Fruit fly (Drosophila melanogaster): Measurements from ENCODE around the gene Sfp24C1.

The Sfp24C1 gene

DNA sequence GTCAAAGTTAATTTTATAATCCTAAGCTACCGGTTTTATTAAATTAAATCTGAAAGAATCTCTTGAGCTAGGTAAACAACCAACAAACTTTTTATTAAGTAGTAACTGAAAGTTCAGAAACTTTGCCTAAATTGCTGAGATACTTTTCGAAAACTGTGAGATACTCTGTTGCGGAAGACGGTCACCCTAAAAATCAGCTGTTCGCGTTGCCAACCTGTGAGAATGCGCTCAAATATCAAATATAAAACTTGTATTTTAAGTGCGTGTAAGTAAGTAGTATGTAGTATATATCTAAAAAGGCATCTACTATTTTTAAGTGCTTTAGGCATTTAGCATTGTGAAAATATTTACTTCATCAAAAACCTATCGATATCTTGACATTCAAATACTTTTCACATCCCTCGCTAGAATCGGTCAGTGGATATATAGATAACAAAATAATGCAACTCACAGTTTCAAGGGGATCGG lies 12.5 kb downstream of the Sfp24C1 start, which contains the start of the genes CG31955 and CG2818 (continued):
- TF ChIP-seq CG11093 (GFP tag; IDR thresholded peaks at IDR 0.05) (no peak), ftz-f1 (GFP tag; optimal IDR thresholded peaks at IDR 0.05) (no peak), Lhr (GFP tag; optimal IDR thresholded peaks at IDR 0.05) (no peak), CG14860 (GFP tag; IDR thresholded peaks at IDR 0.05; ENCODE audit: partially characterized antibody) (peak; percentile 21; the same call in 1 of the 3 replicates), corto (GFP tag; optimal IDR thresholded peaks at IDR 0.05) (no peak), CG7271 (tag; optimal IDR thresholded peaks at IDR 0.05) (no peak), CG16813 (GFP tag; IDR thresholded peaks at IDR 0.05; ENCODE audit: partially characterized antibody) (peak; percentile 76), Scr (GFP tag; IDR thresholded peaks at IDR 0.05; ENCODE audit: partially characterized antibody) (peak; percentile 83), prd (optimal IDR thresholded peaks at IDR 0.05) (no peak), prd (GFP tag; IDR thresholded peaks at IDR 0.05) (no peak; the same call in 2 of the 3 replicates), hth (optimal IDR thresholded peaks at IDR 0.05) (no peak), otp (GFP tag; IDR thresholded peaks at IDR 0.05) (no peak), NFAT (GFP tag; IDR thresholded peaks at IDR 0.05) (no peak), z (GFP tag; IDR thresholded peaks at IDR 0.05) (no peak), CG6791 (GFP tag; IDR thresholded peaks at IDR 0.05; ENCODE audit: partially characterized antibody) (no peak), Fer1 (GFP tag; optimal IDR thresholded peaks at IDR 0.05) (no peak), mam (GFP tag; optimal IDR thresholded peaks at IDR 0.05) (no peak), Six4 (GFP tag; optimal IDR thresholded peaks at IDR 0.05) (no peak), fd96Cb (tag; optimal IDR thresholded peaks at IDR 0.05) (no peak), Sry-δ (GFP tag; optimal IDR thresholded peaks at IDR 0.05) (peak; percentile 86), nerfin-1 (tag; optimal IDR thresholded peaks at IDR 0.05) (no peak), CG12104 (GFP tag; optimal IDR thresholded peaks at IDR 0.05) (no peak), CG11398 (GFP tag; optimal IDR thresholded peaks at IDR 0.05) (no peak), gem (tag; optimal IDR thresholded peaks at IDR 0.05) (no peak), Bdp1 (GFP tag; optimal IDR thresholded peaks at IDR 0.05) (no peak), Dip3 (GFP tag; optimal IDR thresholded peaks at IDR 0.05) (no peak), knrl (GFP tag; IDR thresholded peaks at IDR 0.05; ENCODE audit: partially characterized antibody) (peak; percentile 68), caup (GFP tag; optimal IDR thresholded peaks at IDR 0.05; ENCODE audit: severe bottlenecking) (no peak), nmo (GFP tag; optimal IDR thresholded peaks at IDR 0.05) (peak; percentile 32), Sry-β (GFP tag; optimal IDR thresholded peaks at IDR 0.05) (no peak), dan (GFP tag; IDR thresholded peaks at IDR 0.05) (no peak), her (GFP tag; optimal IDR thresholded peaks at IDR 0.05) (no peak), ato (GFP tag; IDR thresholded peaks at IDR 0.05; ENCODE audit: partially characterized antibody) (no peak), CG17802 (tag; optimal IDR thresholded peaks at IDR 0.05) (no peak), CG10654 (GFP tag; optimal IDR thresholded peaks at IDR 0.05) (no peak), CG3163 (GFP tag; optimal IDR thresholded peaks at IDR 0.05) (no peak), Ssrp (tag; optimal IDR thresholded peaks at IDR 0.05) (no peak), CG12659 (GFP tag; optimal IDR thresholded peaks at IDR 0.05) (peak; percentile 46), eve (GFP tag; optimal IDR thresholded peaks at IDR 0.05) (no peak), mirr (GFP tag; optimal IDR thresholded peaks at IDR 0.05) (no peak), p53 (GFP tag; optimal IDR thresholded peaks at IDR 0.05) (no peak), org-1 (GFP tag; optimal IDR thresholded peaks at IDR 0.05) (no peak), ATbp (GFP tag; optimal IDR thresholded peaks at IDR 0.05) (no peak), maf-S (GFP tag; optimal IDR thresholded peaks at IDR 0.05) (no peak), CG2116 (GFP tag; optimal IDR thresholded peaks at IDR 0.05) (peak; percentile 93), Oli (tag; optimal IDR thresholded peaks at IDR 0.05) (no peak), Myb (GFP tag; optimal IDR thresholded peaks at IDR 0.05) (peak; percentile 55), CG10267 (tag; optimal IDR thresholded peaks at IDR 0.05) (peak; percentile 18), CG14050 (GFP tag; IDR thresholded peaks at IDR 0.05) (no peak), sima (GFP tag; optimal IDR thresholded peaks at IDR 0.05) (no peak), Gsc (GFP tag; IDR thresholded peaks at IDR 0.05) (no peak)
